Comparison of ENCODE assay signal across 2 worm cellular contexts in the genomic region with DNA sequence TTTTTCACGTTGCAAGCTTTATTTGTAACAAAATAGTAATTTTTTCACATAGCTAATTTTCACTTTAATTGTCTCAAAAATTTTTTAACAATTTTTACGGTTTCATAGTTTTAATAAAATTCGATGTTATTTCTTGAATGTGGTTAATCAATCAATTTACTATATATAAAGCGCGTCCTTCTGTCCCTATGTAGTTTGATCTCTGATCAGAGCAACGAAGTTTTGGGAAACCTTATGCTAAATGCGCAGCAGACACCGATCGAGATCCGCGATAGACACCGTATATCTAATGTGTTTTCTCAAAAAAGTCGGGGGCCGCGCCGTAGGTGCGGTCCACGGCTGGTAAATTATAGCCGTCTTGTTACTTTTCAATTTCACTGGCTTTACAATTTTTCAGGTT.
TF ChIP-seq lines count a peak whose summit lies in the region.

No protein-coding gene starts in this region.

TF ChIP-seq in whole organism, L4 larva, 104 proteins besides CTCF, POLR2A, EP300 and RAD21:
- TF ChIP-seq nhr-111 (GFP tag; optimal IDR thresholded peaks at IDR 0.05; lab: Kevin White, UChicago) (no peak), cey-2 (tag; optimal IDR thresholded peaks at IDR 0.05; lab: Kevin White, UChicago; ENCODE audit: borderline replicate concordance, insufficient read depth) (no peak), lin-29 (GFP tag; IDR thresholded peaks at IDR 0.05; lab: Robert Waterston, UW) (no peak), ztf-7 (tag; optimal IDR thresholded peaks at IDR 0.05; lab: Kevin White, UChicago) (no peak), F37D6.2 (tag; optimal IDR thresholded peaks at IDR 0.05; lab: Kevin White, UChicago) (no peak), spr-3 (GFP tag; optimal IDR thresholded peaks at IDR 0.05; lab: Kevin White, UChicago) (no peak), snpc-1.2 (GFP tag; IDR thresholded peaks at IDR 0.05; lab: Robert Waterston, UW) (peak; percentile 65)
TF ChIP-seq in whole organism, L4 larva: peak in this region for 1.

TF ChIP-seq in whole organism, young adult, 124 proteins besides CTCF, POLR2A, EP300 and RAD21:
- TF ChIP-seq hrde-1 (tag; optimal IDR thresholded peaks at IDR 0.05; lab: Kevin White, UChicago; ENCODE audit: borderline replicate concordance) = no peak
- TF ChIP-seq die-1 (tag; optimal IDR thresholded peaks at IDR 0.05; lab: Kevin White, UChicago) = no peak
- no peak for TF ChIP-seq chd-7 (tag; optimal IDR thresholded peaks at IDR 0.05; lab: Kevin White, UChicago)
- TF ChIP-seq hmg-1.2 (GFP tag; IDR thresholded peaks at IDR 0.05; lab: Robert Waterston, UW) = no peak
- no peak for TF ChIP-seq tbp1 (GFP tag; optimal IDR thresholded peaks at IDR 0.05; lab: Kevin White, UChicago)
- TF ChIP-seq sea-2 (GFP tag; IDR thresholded peaks at IDR 0.05; lab: Robert Waterston, UW) = no peak
- TF ChIP-seq B0336.3 (GFP tag; IDR thresholded peaks at IDR 0.05; lab: Robert Waterston, UW) = no peak
- TF ChIP-seq dpl-1 (GFP tag; optimal IDR thresholded peaks at IDR 0.05; lab: Kevin White, UChicago) = no peak
- no peak for TF ChIP-seq lir-1 (GFP tag; conservative IDR thresholded peaks at IDR 0.05; lab: Robert Waterston, UW)
- TF ChIP-seq snpc-4 (GFP tag; optimal IDR thresholded peaks at IDR 0.05; lab: Kevin White, UChicago) = no peak
- peak in 1 of 4 experiments; percentile 52 for TF ChIP-seq snpc-4 (tag; optimal IDR thresholded peaks at IDR 0.05; lab: Kevin White, UChicago)
- no peak for TF ChIP-seq zim-3 (tag; optimal IDR thresholded peaks at IDR 0.05; lab: Kevin White, UChicago)
- TF ChIP-seq C06A6.2 (GFP tag; conservative IDR thresholded peaks at IDR 0.05; lab: Robert Waterston, UW) = no peak
- TF ChIP-seq lin-26 (GFP tag; IDR thresholded peaks at IDR 0.05; lab: Robert Waterston, UW) = no peak
- TF ChIP-seq fkh-3 (tag; optimal IDR thresholded peaks at IDR 0.05; lab: Kevin White, UChicago) = no peak
- no peak for TF ChIP-seq F55B11.4 (tag; optimal IDR thresholded peaks at IDR 0.05; lab: Kevin White, UChicago; ENCODE audit: borderline replicate concordance, insufficient read depth)
- no peak for TF ChIP-seq snpc-1.1 (tag; optimal IDR thresholded peaks at IDR 0.05; lab: Kevin White, UChicago; ENCODE audit: insufficient read depth)
- TF ChIP-seq F33H1.4 (GFP tag; IDR thresholded peaks at IDR 0.05; lab: Robert Waterston, UW) = no peak
- peak; percentile 55; the same call in 1 of the 2 replicates for TF ChIP-seq attf-6 (GFP tag; IDR thresholded peaks at IDR 0.05; lab: Robert Waterston, UW)
